Worm (Caenorhabditis elegans) whole organism, L3 larva: Measurements from ENCODE around the gene srlf-21.

Experiments used
- ZK546.5 ChIP-seq: sonication (generic microtip); optimal IDR thresholded peaks from 2 replicates; lab custom pipeline; 2017; ENCODE audit warnings: missing biosample characterization, missing genetic modification characterization
- aly-2 ChIP-seq: fragments of 150-350 bp; optimal IDR thresholded peaks from 2 replicates; lab custom pipeline; 2014; ENCODE audit warnings: missing biosample characterization, missing genetic modification characterization
- ama-1 ChIP-seq: fragments of 150-350 bp; optimal IDR thresholded peaks from 2 replicates; lab custom pipeline; 2018
- ceh-28 ChIP-seq: fragments of 150-350 bp; optimal IDR thresholded peaks from 2 replicates; lab custom pipeline; 2014; ENCODE audit warnings: missing biosample characterization, missing genetic modification reagents, missing genetic modification characterization
- ceh-9 ChIP-seq: sonication (generic microtip); optimal IDR thresholded peaks from 2 replicates; lab custom pipeline; 2018; ENCODE audit warnings: missing biosample characterization, missing genetic modification characterization
- elt-1 ChIP-seq: fragments of 150-350 bp; optimal IDR thresholded peaks from 2 replicates; lab custom pipeline; 2014; ENCODE audit warnings: missing biosample characterization, missing genetic modification characterization
- elt-2 ChIP-seq: sonication (generic microtip); optimal IDR thresholded peaks from 2 replicates; lab custom pipeline; 2016; ENCODE audit warnings: missing genetic modification reagents, mild to moderate bottlenecking, missing genetic modification characterization, missing compliant biosample characterization
- fkh-10 ChIP-seq: sonication (generic microtip); optimal IDR thresholded peaks from 2 replicates; lab custom pipeline; 2017; ENCODE audit warnings: missing biosample characterization, missing genetic modification reagents, missing genetic modification characterization
- fkh-2 ChIP-seq: fragments of 150-350 bp; optimal IDR thresholded peaks from 2 replicates; lab custom pipeline; 2014; ENCODE audit warnings: missing biosample characterization, missing genetic modification reagents, missing genetic modification characterization
- fos-1 ChIP-seq: fragments of 150-350 bp; optimal IDR thresholded peaks from 2 replicates; lab custom pipeline; 2014; ENCODE audit warnings: missing biosample characterization, missing genetic modification characterization
- hmg-11 ChIP-seq: sonication (generic microtip); optimal IDR thresholded peaks from 2 replicates; lab custom pipeline; 2016; ENCODE audit warnings: missing genetic modification characterization, missing compliant biosample characterization
- lin-15B ChIP-seq: fragments of 150-350 bp; optimal IDR thresholded peaks from 2 replicates; lab custom pipeline; 2014; ENCODE audit warnings: missing biosample characterization, missing genetic modification characterization
- lin-39 ChIP-seq: fragments of 150-350 bp; optimal IDR thresholded peaks from 2 replicates; lab custom pipeline; 2018; ENCODE audit warnings: missing biosample characterization, missing genetic modification reagents, missing genetic modification characterization
- lsy-12 ChIP-seq: sonication (generic microtip); optimal IDR thresholded peaks from 2 replicates; lab custom pipeline; 2016; ENCODE audit warnings: mild to moderate bottlenecking, missing genetic modification characterization, missing compliant biosample characterization
- mdl-1 ChIP-seq: fragments of 150-350 bp; optimal IDR thresholded peaks from 2 replicates; lab custom pipeline; 2014; ENCODE audit warnings: missing biosample characterization, missing genetic modification characterization
- mml-1 ChIP-seq: fragments of 150-350 bp; sonication (generic microtip); optimal IDR thresholded peaks from 3 replicates; lab custom pipeline; 2014; ENCODE audit warnings: missing biosample characterization, missing genetic modification characterization
- nfya-1 ChIP-seq: sonication (generic microtip); optimal IDR thresholded peaks from 2 replicates; lab custom pipeline; 2017; ENCODE audit warnings: missing genetic modification characterization, mild to moderate bottlenecking, missing compliant biosample characterization, antibody characterized with exemption, moderate library complexity; ENCODE audit not compliant: insufficient read depth
- nhr-23 ChIP-seq: fragments of 150-350 bp; optimal IDR thresholded peaks from 2 replicates; lab custom pipeline; 2014; ENCODE audit warnings: missing biosample characterization, missing genetic modification reagents, missing genetic modification characterization
- nhr-237 ChIP-seq: fragments of 150-350 bp; optimal IDR thresholded peaks from 2 replicates; lab custom pipeline; 2014; ENCODE audit warnings: missing biosample characterization, missing genetic modification characterization
- nhr-25 ChIP-seq: sonication (generic microtip); optimal IDR thresholded peaks from 2 replicates; lab custom pipeline; 2017; ENCODE audit warnings: missing biosample characterization, missing genetic modification characterization
- nhr-28 ChIP-seq: fragments of 150-350 bp; optimal IDR thresholded peaks from 2 replicates; lab custom pipeline; 2014; ENCODE audit warnings: missing biosample characterization, missing genetic modification characterization
- nhr-67 ChIP-seq: fragments of 150-350 bp; optimal IDR thresholded peaks from 2 replicates; lab custom pipeline; 2014; ENCODE audit warnings: missing biosample characterization, missing genetic modification characterization
- pqm-1 ChIP-seq: fragments of 150-350 bp; optimal IDR thresholded peaks from 2 replicates; lab custom pipeline; 2017; ENCODE audit warnings: missing biosample characterization, missing genetic modification characterization, inconsistent platforms
- sea-2 ChIP-seq: fragments of 150-350 bp; sonication (generic microtip); optimal IDR thresholded peaks from 4 replicates; lab custom pipeline; 2014; ENCODE audit warnings: missing biosample characterization, missing genetic modification reagents, missing genetic modification characterization
- skn-1 ChIP-seq: fragments of 150-350 bp; optimal IDR thresholded peaks from 2 replicates; lab custom pipeline; 2014; ENCODE audit warnings: missing biosample characterization, missing genetic modification characterization
- snpc-4 ChIP-seq: fragments of 150-350 bp; optimal IDR thresholded peaks from 2 replicates; lab custom pipeline; 2014; ENCODE audit warnings: missing biosample characterization, missing genetic modification characterization
- tbx-2 ChIP-seq: sonication (generic microtip); optimal IDR thresholded peaks from 2 replicates; lab custom pipeline; 2016; ENCODE audit warnings: mild to moderate bottlenecking, missing genetic modification characterization, missing compliant biosample characterization
- unc-39 ChIP-seq: sonication (generic microtip); optimal IDR thresholded peaks from 4 replicates; lab custom pipeline; 2017; ENCODE audit warnings: missing biosample characterization, missing genetic modification characterization
- unc-62 ChIP-seq: fragments of 150-350 bp; sonication (generic microtip); optimal IDR thresholded peaks from 4 replicates; lab custom pipeline; 2014; ENCODE audit warnings: missing biosample characterization, missing genetic modification reagents, missing genetic modification characterization
- zag-1 ChIP-seq: fragments of 150-350 bp; optimal IDR thresholded peaks from 2 replicates; lab custom pipeline; 2014; ENCODE audit warnings: missing biosample characterization, missing genetic modification characterization
- ztf-11 ChIP-seq: fragments of 150-350 bp; optimal IDR thresholded peaks from 2 replicates; lab custom pipeline; 2014; ENCODE audit warnings: missing biosample characterization, missing genetic modification characterization
- ztf-4 ChIP-seq: fragments of 150-350 bp; optimal IDR thresholded peaks from 2 replicates; lab custom pipeline; 2014; ENCODE audit warnings: missing biosample characterization, missing genetic modification characterization

Gene srlf-21

ce11 chrV:866729-867128 lies 23.6 kb downstream of the srlf-21 start, which contains the start of gene T02B11.3:
Gene T02B11.3 (minus strand): TSS chrV:866829.
- TF ChIP-seq lin-39 = no peak
- TF ChIP-seq nhr-23 (tag; lab: Kevin White, UChicago) = no peak
- no peak for TF ChIP-seq fos-1
- TF ChIP-seq fkh-10 (GFP tag; lab: Kevin White, UChicago) = no peak
- TF ChIP-seq tbx-2 (tag; lab: Kevin White, UChicago) = no peak
- TF ChIP-seq zag-1 (tag; lab: Kevin White, UChicago) = no peak
- no peak for TF ChIP-seq ztf-4 (tag; lab: Kevin White, UChicago)
- TF ChIP-seq mml-1 (tag; lab: Kevin White, UChicago) = no peak

- peak; percentile 84 for TF ChIP-seq snpc-4 (tag; lab: Kevin White, UChicago)
- no peak for TF ChIP-seq pqm-1 (tag; lab: Kevin White, UChicago)
These were observed 31.4 kb downstream of the srlf-21 start for ce11 chrV:858841-859456.

- TF ChIP-seq unc-62 (GFP tag; lab: Kevin White, UChicago) (no peak), mdl-1 (tag; lab: Kevin White, UChicago) (no peak)
These were observed 33.8 kb downstream of the srlf-21 start, which contains the start of gene K09C6.2 for ce11 chrV:856549-856948. Gene K09C6.2 (plus strand): TSS chrV:856849.

ce11 chrV:854966-855365 lies 35.4 kb downstream of the srlf-21 start, which contains the start of gene K09C6.9:
Gene K09C6.9 (minus strand): TSS chrV:855066.
- TF ChIP-seq mdl-1 (tag; lab: Kevin White, UChicago) (no peak), ceh-28 (tag; lab: Kevin White, UChicago) (no peak), aly-2 (tag; lab: Kevin White, UChicago) (no peak), ztf-4 (tag; lab: Kevin White, UChicago) (no peak), ama-1 (no peak), tbx-2 (tag; lab: Kevin White, UChicago) (no peak), nfya-1 (tag; lab: Kevin White, UChicago) (no peak), snpc-4 (tag; lab: Kevin White, UChicago) (no peak), elt-1 (tag; lab: Kevin White, UChicago) (no peak)

- TF ChIP-seq lin-39 (no peak), unc-39 (tag; lab: Kevin White, UChicago) (no peak)
These were observed 38.1 kb downstream of the srlf-21 start, which contains the start of gene K09C6.3 for ce11 chrV:852184-852583. Gene K09C6.3 (plus strand): TSS chrV:852484.

- TF ChIP-seq unc-62 (GFP tag; lab: Kevin White, UChicago) = no peak
- TF ChIP-seq lsy-12 (tag; lab: Kevin White, UChicago) = no peak
- TF ChIP-seq elt-2 (tag; lab: Kevin White, UChicago) = no peak
- no peak for TF ChIP-seq nfya-1 (tag; lab: Kevin White, UChicago)
- no peak for TF ChIP-seq nhr-237 (tag; lab: Kevin White, UChicago)
- TF ChIP-seq nhr-67 (tag; lab: Kevin White, UChicago) = no peak
- TF ChIP-seq lin-39 = no peak
- TF ChIP-seq ztf-11 (tag; lab: Kevin White, UChicago) = no peak
- no peak for TF ChIP-seq ceh-9 (tag; lab: Kevin White, UChicago)
- TF ChIP-seq fkh-2 = no peak
- no peak for TF ChIP-seq zag-1 (tag; lab: Kevin White, UChicago)
These were observed 40.8 kb downstream of the srlf-21 start, which contains the start of gene srbc-12 for ce11 chrV:849512-849911. Gene srbc-12 (plus strand): TSS chrV:849812.

ce11 chrV:849042-849441 lies 41.3 kb downstream of the srlf-21 start:
- no peak for TF ChIP-seq pqm-1 (tag; lab: Kevin White, UChicago)
- no peak for TF ChIP-seq snpc-4 (tag; lab: Kevin White, UChicago)
- TF ChIP-seq nhr-67 (tag; lab: Kevin White, UChicago) = no peak
- no peak for TF ChIP-seq nhr-25
- TF ChIP-seq lin-15B (tag; lab: Kevin White, UChicago) = no peak
- TF ChIP-seq sea-2 (GFP tag; lab: Kevin White, UChicago) = no peak
- TF ChIP-seq mdl-1 (tag; lab: Kevin White, UChicago) = no peak
- TF ChIP-seq nhr-237 (tag; lab: Kevin White, UChicago) = no peak
- no peak for TF ChIP-seq unc-62 (GFP tag; lab: Kevin White, UChicago)
- no peak for TF ChIP-seq skn-1 (tag; lab: Kevin White, UChicago)
- TF ChIP-seq fkh-10 (GFP tag; lab: Kevin White, UChicago) = no peak
- no peak for TF ChIP-seq ama-1
- no peak for TF ChIP-seq zag-1 (tag; lab: Kevin White, UChicago)
- no peak for TF ChIP-seq ceh-9 (tag; lab: Kevin White, UChicago)
- no peak for TF ChIP-seq hmg-11 (tag; lab: Kevin White, UChicago)
- no peak for TF ChIP-seq ztf-11 (tag; lab: Kevin White, UChicago)
- no peak for TF ChIP-seq mml-1 (tag; lab: Kevin White, UChicago)
- TF ChIP-seq ZK546.5 (tag; lab: Kevin White, UChicago) = no peak
- TF ChIP-seq nhr-28 (tag; lab: Kevin White, UChicago) = no peak
